Worm (Caenorhabditis elegans) whole organism, young adult: Measurements from ENCODE around the gene bath-47.

ENCODE experiments used
- B0019.2 ChIP-seq: fragments of 200-800 bp; sonication (Bioruptor generic); conservative IDR thresholded peaks from 2 replicates; pipeline ENCODE4 v1.3.6; 2022; ENCODE audit warnings: missing genetic modification reagents, missing genetic modification characterization, missing compliant biosample characterization
- B0261.1 ChIP-seq: sonication (generic microtip); optimal IDR thresholded peaks from 2 replicates; lab custom pipeline; 2016; ENCODE audit warnings: mild to moderate bottlenecking, missing genetic modification characterization, moderate library complexity, missing compliant biosample characterization
- B0336.3 ChIP-seq: fragments of 200-800 bp; sonication (Bioruptor generic); IDR thresholded peaks from 2 replicates; pipeline ENCODE4 v1.3.6; 2022; ENCODE audit warnings: missing genetic modification characterization, missing compliant biosample characterization
- C17E4.6 ChIP-seq: fragments of 200-800 bp; sonication (Bioruptor generic); IDR thresholded peaks from 2 replicates; pipeline ENCODE4 v1.3.6; 2022; ENCODE audit warnings: missing genetic modification reagents, missing genetic modification characterization, missing compliant biosample characterization
- D2030.7 ChIP-seq: fragments of 200-800 bp; sonication (Bioruptor generic); IDR thresholded peaks from 2 replicates; pipeline ENCODE4 v1.3.6; 2022; ENCODE audit warnings: missing genetic modification reagents, missing genetic modification characterization, missing compliant biosample characterization
- F22D6.2 ChIP-seq: sonication (generic microtip); optimal IDR thresholded peaks from 2 replicates; lab custom pipeline; 2016; ENCODE audit warnings: mild to moderate bottlenecking, missing genetic modification characterization, missing compliant biosample characterization
- F37B4.10 ChIP-seq: fragments of 200-800 bp; sonication (Bioruptor generic); IDR thresholded peaks from 2 replicates; pipeline ENCODE4 v1.3.6; 2022; ENCODE audit warnings: missing genetic modification characterization, missing compliant biosample characterization
- F55B11.4 ChIP-seq: sonication (generic microtip); optimal IDR thresholded peaks from 2 replicates; lab custom pipeline; 2016; ENCODE audit warnings: missing compliant biosample characterization, missing genetic modification characterization, borderline replicate concordance; ENCODE audit not compliant: insufficient read depth
- F57A8.1 ChIP-seq: fragments of 200-800 bp; sonication (Bioruptor generic); optimal IDR thresholded peaks from 2 replicates; lab custom pipeline; 2018; ENCODE audit warnings: mild to moderate bottlenecking, missing genetic modification characterization, moderate library complexity, missing compliant biosample characterization
- T07F8.4 ChIP-seq: sonication (generic microtip); optimal IDR thresholded peaks from 2 replicates; lab custom pipeline; 2016; ENCODE audit warnings: mild to moderate bottlenecking, missing genetic modification characterization, moderate library complexity, missing compliant biosample characterization
- Y53F4B.3 ChIP-seq: fragments of 200-800 bp; sonication (Bioruptor generic); IDR thresholded peaks from 2 replicates; pipeline ENCODE4 v1.3.6; 2022; ENCODE audit warnings: missing genetic modification reagents, missing genetic modification characterization, missing compliant biosample characterization
- Y95B8A.8 ChIP-seq: fragments of 200-800 bp; sonication (Bioruptor generic); IDR thresholded peaks from 2 replicates; pipeline ENCODE4 v1.3.6; 2022; ENCODE audit warnings: missing genetic modification reagents, missing genetic modification characterization, missing compliant biosample characterization
- ZK185.1 ChIP-seq: sonication (generic microtip); optimal IDR thresholded peaks from 2 replicates; lab custom pipeline; 2016; ENCODE audit warnings: mild to moderate bottlenecking, missing genetic modification characterization, missing compliant biosample characterization; ENCODE audit not compliant: poor library complexity, severe bottlenecking
- ama-1 ChIP-seq, 3 experiments: fragments of 150-350 bp in 1 of 3; sonication (generic microtip) in 2 of 3; optimal IDR thresholded peaks; 2 replicates each; lab custom pipeline; 2014 to 2018; ENCODE audit warnings: missing biosample characterization in 2 of 3, missing genetic modification characterization in 2 of 3, missing genetic modification reagents in 2 of 3
- aptf-3 ChIP-seq: fragments of 200-800 bp; sonication (Bioruptor generic); IDR thresholded peaks from 2 replicates; pipeline ENCODE4 v1.3.6; 2022; ENCODE audit warnings: missing genetic modification characterization, missing compliant biosample characterization
- atf-7 ChIP-seq: sonication (generic microtip); optimal IDR thresholded peaks from 2 replicates; lab custom pipeline; 2017; ENCODE audit warnings: mild to moderate bottlenecking, missing genetic modification characterization, missing compliant biosample characterization
- athp-1 ChIP-seq: sonication (generic microtip); optimal IDR thresholded peaks from 2 replicates; lab custom pipeline; 2017; ENCODE audit warnings: mild to moderate bottlenecking, missing genetic modification characterization, missing compliant biosample characterization
- attf-3 ChIP-seq: fragments of 200-800 bp; sonication (Bioruptor generic); conservative IDR thresholded peaks from 2 replicates; pipeline ENCODE4 v1.3.6; 2022; ENCODE audit warnings: missing genetic modification reagents, missing genetic modification characterization, missing compliant biosample characterization
- attf-5 ChIP-seq: fragments of 200-800 bp; sonication (Bioruptor generic); optimal IDR thresholded peaks from 2 replicates; lab custom pipeline; 2018; ENCODE audit warnings: mild to moderate bottlenecking, missing genetic modification characterization, missing compliant biosample characterization
- attf-6 ChIP-seq: fragments of 200-800 bp; sonication (Bioruptor generic); IDR thresholded peaks from 2 replicates; pipeline ENCODE4 v1.3.6; 2022; ENCODE audit warnings: missing genetic modification reagents, missing genetic modification characterization, missing compliant biosample characterization
- cebp-2 ChIP-seq: fragments of 200-800 bp; sonication (Bioruptor generic); IDR thresholded peaks from 2 replicates; pipeline ENCODE4 v1.3.6; 2022; ENCODE audit warnings: missing genetic modification characterization, missing compliant biosample characterization
- ceh-27 ChIP-seq: fragments of 200-800 bp; sonication (Bioruptor generic); optimal IDR thresholded peaks from 2 replicates; lab custom pipeline; 2018; ENCODE audit warnings: mild to moderate bottlenecking, missing genetic modification characterization, moderate library complexity, missing compliant biosample characterization
- ceh-40 ChIP-seq: fragments of 200-800 bp; sonication (Bioruptor generic); IDR thresholded peaks from 2 replicates; pipeline ENCODE4 v1.3.6; 2022; ENCODE audit warnings: missing genetic modification characterization, missing compliant biosample characterization
- dox-1 ChIP-seq: fragments of 200-800 bp; sonication (Bioruptor generic); IDR thresholded peaks from 2 replicates; pipeline ENCODE4 v1.3.6; 2022; ENCODE audit warnings: missing genetic modification reagents, missing genetic modification characterization, missing compliant biosample characterization
- dpff-1 ChIP-seq: sonication (generic microtip); optimal IDR thresholded peaks from 2 replicates; lab custom pipeline; 2017; ENCODE audit warnings: mild to moderate bottlenecking, missing genetic modification characterization, missing compliant biosample characterization
- dpl-1 ChIP-seq: fragments of 150-350 bp; optimal IDR thresholded peaks from 2 replicates; lab custom pipeline; 2014; ENCODE audit warnings: missing biosample characterization, missing genetic modification reagents, missing genetic modification characterization
- egl-18 ChIP-seq: fragments of 200-800 bp; sonication (Bioruptor generic); IDR thresholded peaks from 2 replicates; pipeline ENCODE4 v1.3.6; 2022; ENCODE audit warnings: missing genetic modification reagents, missing genetic modification characterization, missing compliant biosample characterization
- hmg-1.2 ChIP-seq: fragments of 200-800 bp; sonication (Bioruptor generic); IDR thresholded peaks from 2 replicates; pipeline ENCODE4 v1.3.6; 2022; ENCODE audit warnings: missing genetic modification reagents, missing genetic modification characterization, missing compliant biosample characterization
- lag-1 ChIP-seq: fragments of 200-800 bp; sonication (Bioruptor generic); IDR thresholded peaks from 2 replicates; pipeline ENCODE4 v1.3.6; 2022; ENCODE audit warnings: missing genetic modification reagents, missing genetic modification characterization, missing compliant biosample characterization
- let-526 ChIP-seq: fragments of 200-800 bp; sonication (Bioruptor generic); IDR thresholded peaks from 2 replicates; pipeline ENCODE4 v1.3.6; 2022; ENCODE audit warnings: missing genetic modification reagents, missing genetic modification characterization, missing compliant biosample characterization
- lin-26 ChIP-seq: fragments of 200-800 bp; sonication (Bioruptor generic); IDR thresholded peaks from 2 replicates; pipeline ENCODE4 v1.3.6; 2022; ENCODE audit warnings: missing genetic modification reagents, missing genetic modification characterization, missing compliant biosample characterization
- lsl-1 ChIP-seq: fragments of 200-800 bp; sonication (Bioruptor generic); optimal IDR thresholded peaks from 2 replicates; lab custom pipeline; 2018; ENCODE audit warnings: mild to moderate bottlenecking, missing genetic modification characterization, moderate library complexity, missing compliant biosample characterization
- madf-10 ChIP-seq: sonication (generic microtip); optimal IDR thresholded peaks from 2 replicates; lab custom pipeline; 2016; ENCODE audit warnings: mild to moderate bottlenecking, missing genetic modification characterization, missing compliant biosample characterization
- mes-4 ChIP-seq: sonication (generic microtip); optimal IDR thresholded peaks from 2 replicates; lab custom pipeline; 2016; ENCODE audit warnings: missing genotype, missing genetic modification characterization, missing compliant biosample characterization
- mxl-1 ChIP-seq: sonication (generic microtip); optimal IDR thresholded peaks from 2 replicates; lab custom pipeline; 2016; ENCODE audit warnings: missing genetic modification characterization, missing compliant biosample characterization
- nfya-2 ChIP-seq: fragments of 200-800 bp; sonication (Bioruptor generic); IDR thresholded peaks from 2 replicates; pipeline ENCODE4 v1.3.6; 2022; ENCODE audit warnings: missing genetic modification reagents, missing genetic modification characterization, missing compliant biosample characterization
- pbrm-1 ChIP-seq: fragments of 200-800 bp; sonication (Bioruptor generic); IDR thresholded peaks from 2 replicates; pipeline ENCODE4 v1.3.6; 2022; ENCODE audit warnings: missing genetic modification reagents, missing genetic modification characterization, missing compliant biosample characterization
- rcor-1 ChIP-seq: fragments of 200-800 bp; sonication (Bioruptor generic); IDR thresholded peaks from 2 replicates; pipeline ENCODE4 v1.3.6; 2022; ENCODE audit warnings: missing genetic modification reagents, missing genetic modification characterization, missing compliant biosample characterization
- sdz-38 ChIP-seq: sonication (generic microtip); optimal IDR thresholded peaks from 2 replicates; lab custom pipeline; 2016; ENCODE audit warnings: missing genotype, missing genetic modification characterization, missing compliant biosample characterization
- snpc-1.3 ChIP-seq: sonication (generic microtip); optimal IDR thresholded peaks from 2 replicates; lab custom pipeline; 2017; ENCODE audit warnings: missing genetic modification characterization, mild to moderate bottlenecking, missing compliant biosample characterization, antibody characterized with exemption, moderate library complexity, missing genotype, missing genetic modification reagents; ENCODE audit not compliant: insufficient read depth
- snpc-4 ChIP-seq, 5 experiments: fragments of 150-350 bp in 1 of 5; sonication (generic microtip) in 4 of 5; optimal IDR thresholded peaks; 2 replicates each; lab custom pipeline; 2014 to 2018; ENCODE audit warnings: missing genetic modification characterization in 5 of 5, missing biosample characterization in 3 of 5, antibody characterized with exemption in 2 of 5, mild to moderate bottlenecking in 2 of 5, missing compliant biosample characterization in 2 of 5, missing genotype in 2 of 5, moderate library complexity in 2 of 5, missing genetic modification reagents in 1 of 5
- unc-130 ChIP-seq: sonication (generic microtip); optimal IDR thresholded peaks from 2 replicates; lab custom pipeline; 2016; ENCODE audit warnings: missing genetic modification reagents, missing genetic modification characterization, missing compliant biosample characterization
- ztf-25 ChIP-seq: fragments of 200-800 bp; sonication (Bioruptor generic); IDR thresholded peaks from 2 replicates; pipeline ENCODE4 v1.3.6; 2022; ENCODE audit warnings: missing genetic modification reagents, missing genetic modification characterization, missing compliant biosample characterization
- ztf-6 ChIP-seq: fragments of 200-800 bp; sonication (Bioruptor generic); IDR thresholded peaks from 2 replicates; pipeline ENCODE4 v1.3.6; 2022; ENCODE audit warnings: missing genetic modification reagents, missing genetic modification characterization, missing compliant biosample characterization

Gene bath-47

ce11 chrII:1595137-1595536, 6.5 kb upstream of the bath-47 start, which contains the start of gene clec-20:
Gene clec-20, minus strand, starts transcription at chrII:1595237.
- no peak for TF ChIP-seq snpc-4 (GFP tag; optimal IDR thresholded peaks at IDR 0.05; lab: Kevin White, UChicago)
- no peak for TF ChIP-seq snpc-4 (tag; optimal IDR thresholded peaks at IDR 0.05; lab: Kevin White, UChicago)
- TF ChIP-seq ZK185.1 (tag; lab: Kevin White, UChicago) = no peak
- no peak for TF ChIP-seq sdz-38 (tag; lab: Kevin White, UChicago)
- TF ChIP-seq F57A8.1 = no peak
- no peak for TF ChIP-seq athp-1 (tag; lab: Kevin White, UChicago)
- TF ChIP-seq lag-1 (GFP tag; lab: Robert Waterston, UW) = no peak
- no peak for TF ChIP-seq F37B4.10 (GFP tag; lab: Robert Waterston, UW)
- TF ChIP-seq, all 124 proteins: peak for 0

ce11 chrII:1597101-1598088, 4.2 kb upstream of the bath-47 start, which contains the start of gene bath-46:
Gene bath-46, plus strand, starts transcription at chrII:1597906.
- 0 out of 2 replicates have a peak, but pooled peaks have one; percentile 69 for TF ChIP-seq ztf-25 (GFP tag; lab: Robert Waterston, UW)
- peak; percentile 59 for TF ChIP-seq B0261.1 (tag; lab: Kevin White, UChicago)
- TF ChIP-seq Y95B8A.8 = 0 out of 2 replicates have a peak, but pooled peaks have one; percentile 46
- no peak for TF ChIP-seq ceh-27 (GFP tag; lab: Kevin White, UChicago)
- no peak for TF ChIP-seq T07F8.4
- no peak for TF ChIP-seq attf-3 (GFP tag; lab: Robert Waterston, UW)
- 0 out of 2 replicates have a peak, but pooled peaks have one; percentile 8 for TF ChIP-seq rcor-1 (GFP tag; lab: Robert Waterston, UW)
- no peak for TF ChIP-seq atf-7 (tag; lab: Kevin White, UChicago)
- TF ChIP-seq B0336.3 (GFP tag; lab: Robert Waterston, UW) = no peak
- 0 out of 2 replicates have a peak, but pooled peaks have one; percentile 24 for TF ChIP-seq dox-1 (GFP tag; lab: Robert Waterston, UW)
- no peak for TF ChIP-seq snpc-1.3 (tag; lab: Kevin White, UChicago)
- no peak for TF ChIP-seq F55B11.4
- TF ChIP-seq lsl-1 (GFP tag; lab: Kevin White, UChicago) = no peak
- no peak for TF ChIP-seq mxl-1
- TF ChIP-seq let-526 = no peak
- no peak for TF ChIP-seq nfya-2 (GFP tag; lab: Robert Waterston, UW)
- no peak for TF ChIP-seq F37B4.10 (GFP tag; lab: Robert Waterston, UW)
- TF ChIP-seq C17E4.6 (GFP tag; lab: Robert Waterston, UW) = no peak
- TF ChIP-seq lin-26 (GFP tag; lab: Robert Waterston, UW) = peak; percentile 77
- no peak for TF ChIP-seq egl-18 (GFP tag; lab: Robert Waterston, UW)
- no peak for TF ChIP-seq pbrm-1 (GFP tag; lab: Robert Waterston, UW)
- TF ChIP-seq mes-4 (tag; lab: Kevin White, UChicago) = no peak
- no peak for TF ChIP-seq madf-10
- TF ChIP-seq attf-6 (GFP tag; lab: Robert Waterston, UW) = no peak
- no peak for TF ChIP-seq Y53F4B.3
- TF ChIP-seq ztf-6 (GFP tag; lab: Robert Waterston, UW) = no peak
- TF ChIP-seq ceh-40 (GFP tag; lab: Robert Waterston, UW) = no peak
- no peak for TF ChIP-seq D2030.7 (GFP tag; lab: Robert Waterston, UW)
- TF ChIP-seq F57A8.1 = no peak
- TF ChIP-seq ama-1 (optimal IDR thresholded peaks at IDR 0.05; lab: Kevin White, UChicago) = no peak
- no peak for TF ChIP-seq ama-1 (GFP tag; optimal IDR thresholded peaks at IDR 0.05; lab: Kevin White, UChicago)
- TF ChIP-seq B0019.2 (GFP tag; lab: Robert Waterston, UW) = no peak
- no peak for TF ChIP-seq aptf-3
- no peak for TF ChIP-seq dpl-1 (GFP tag; lab: Kevin White, UChicago)
- no peak for TF ChIP-seq unc-130 (GFP tag; lab: Kevin White, UChicago)
- no peak for TF ChIP-seq cebp-2 (GFP tag; lab: Robert Waterston, UW)
- no peak for TF ChIP-seq dpff-1 (tag; lab: Kevin White, UChicago)
- TF ChIP-seq F22D6.2 (tag; lab: Kevin White, UChicago) = no peak
- TF ChIP-seq hmg-1.2 (GFP tag; lab: Robert Waterston, UW) = no peak
- TF ChIP-seq attf-5 (GFP tag; lab: Kevin White, UChicago) = no peak
